Worm (Caenorhabditis elegans): Measurements from ENCODE around the gene jmjd-4.

- TF ChIP-seq unc-55 (GFP tag; optimal IDR thresholded peaks at IDR 0.05) (no peak), lin-39 (tag; optimal IDR thresholded peaks at IDR 0.05) (no peak), ZK546.5 (tag; optimal IDR thresholded peaks at IDR 0.05) (no peak), dmd-4 (tag; optimal IDR thresholded peaks at IDR 0.05) (no peak)
Observed at ce11 chrIII:10351595-10352207, 17.9 kb upstream of the jmjd-4 start, which contains the start of gene T07C4.3.
